Fruit fly (Drosophila melanogaster): ENCODE data around the gene skd.

dm6 chr3L:20983309-20983708 lies 43.9 kb downstream of the skd start:
- TF ChIP-seq N (GFP tag; optimal IDR thresholded peaks at IDR 0.05) = no peak
- TF ChIP-seq h (GFP tag; optimal IDR thresholded peaks at IDR 0.05) = peak; percentile 19
- no peak for TF ChIP-seq Vsx2 (GFP tag; optimal IDR thresholded peaks at IDR 0.05; ENCODE audit: partially characterized antibody)
- no peak for TF ChIP-seq Abd-B (GFP tag; optimal IDR thresholded peaks at IDR 0.05)
- TF ChIP-seq jim (GFP tag; optimal IDR thresholded peaks at IDR 0.05) = no peak
- TF ChIP-seq pan (optimal IDR thresholded peaks at IDR 0.05) = no peak
- no peak for TF ChIP-seq CrebA (GFP tag; optimal IDR thresholded peaks at IDR 0.05; ENCODE audit: borderline replicate concordance)
- no peak for TF ChIP-seq usp (GFP tag; optimal IDR thresholded peaks at IDR 0.05)
- no peak for TF ChIP-seq psq (GFP tag; optimal IDR thresholded peaks at IDR 0.05)
